Worm (Caenorhabditis elegans): ENCODE results near the gene F21A3.3.

ce11 chrV:15559729-15560128 is 42.2 kb downstream of the F21A3.3 start:
- TF ChIP-seq nhr-20 (tag; optimal IDR thresholded peaks at IDR 0.05) (no peak), unc-86 (tag; optimal IDR thresholded peaks at IDR 0.05) (no peak), blmp-1 (tag; optimal IDR thresholded peaks at IDR 0.05) (no peak), C34B4.2 (tag; optimal IDR thresholded peaks at IDR 0.05) (no peak), nhr-28 (tag; optimal IDR thresholded peaks at IDR 0.05) (no peak), nhr-76 (tag; optimal IDR thresholded peaks at IDR 0.05) (no peak)
